Worm (Caenorhabditis elegans): Measurements from ENCODE around the gene K11E4.1.

The K11E4.1 gene

ce11 chrX:13752822-13753581 is 39.0 kb downstream of the K11E4.1 start:
- TF ChIP-seq nhr-21 (tag; optimal IDR thresholded peaks at IDR 0.05): no peak
- peak; percentile 58 for TF ChIP-seq crh-2 (tag; optimal IDR thresholded peaks at IDR 0.05)
- peak; percentile 58 for TF ChIP-seq nhr-129 (tag; optimal IDR thresholded peaks at IDR 0.05)

- TF ChIP-seq nhr-77 (tag; optimal IDR thresholded peaks at IDR 0.05): no peak
- no peak for TF ChIP-seq unc-62 (GFP tag; optimal IDR thresholded peaks at IDR 0.05)
- no peak for TF ChIP-seq blmp-1 (tag; optimal IDR thresholded peaks at IDR 0.05; ENCODE audit: insufficient read depth)
- no peak for TF ChIP-seq alr-1 (tag; optimal IDR thresholded peaks at IDR 0.05)
- peak; percentile 49 for TF ChIP-seq unc-55 (GFP tag; optimal IDR thresholded peaks at IDR 0.05)
- no peak for TF ChIP-seq mab-5 (tag; optimal IDR thresholded peaks at IDR 0.05)
- no peak for TF ChIP-seq mbf-1 (tag; optimal IDR thresholded peaks at IDR 0.05)
- peak; percentile 34 for TF ChIP-seq crh-2 (tag; optimal IDR thresholded peaks at IDR 0.05)
- no peak for TF ChIP-seq snpc-4 (tag; optimal IDR thresholded peaks at IDR 0.05)
- TF ChIP-seq skn-1 (tag; optimal IDR thresholded peaks at IDR 0.05): no peak
- TF ChIP-seq aly-2 (tag; optimal IDR thresholded peaks at IDR 0.05): no peak
- no peak for TF ChIP-seq nhr-12 (tag; optimal IDR thresholded peaks at IDR 0.05)
- TF ChIP-seq lin-39 (tag; optimal IDR thresholded peaks at IDR 0.05): no peak
- TF ChIP-seq sma-9 (GFP tag; optimal IDR thresholded peaks at IDR 0.05): no peak
- no peak for TF ChIP-seq sma-9 (tag; optimal IDR thresholded peaks at IDR 0.05)
- no peak for TF ChIP-seq elt-3 (tag; optimal IDR thresholded peaks at IDR 0.05)
- peak; percentile 77 for TF ChIP-seq nhr-129 (tag; optimal IDR thresholded peaks at IDR 0.05)
- TF ChIP-seq nhr-237 (tag; optimal IDR thresholded peaks at IDR 0.05): no peak
- no peak for TF ChIP-seq nhr-6 (tag; optimal IDR thresholded peaks at IDR 0.05)
- no peak for TF ChIP-seq dmd-4 (tag; optimal IDR thresholded peaks at IDR 0.05)
- TF ChIP-seq R02D3.7 (tag; optimal IDR thresholded peaks at IDR 0.05): no peak
- TF ChIP-seq ztf-1 (GFP tag; conservative IDR thresholded peaks at IDR 0.05): no peak
- TF ChIP-seq ZK546.5 (tag; optimal IDR thresholded peaks at IDR 0.05): no peak
- TF ChIP-seq fos-1 (tag; optimal IDR thresholded peaks at IDR 0.05): no peak
- TF ChIP-seq nhr-10 (tag; optimal IDR thresholded peaks at IDR 0.05): no peak
- TF ChIP-seq peb-1 (tag; optimal IDR thresholded peaks at IDR 0.05): no peak
- no peak for TF ChIP-seq gmeb-1 (tag; optimal IDR thresholded peaks at IDR 0.05)
- TF ChIP-seq mdl-1 (tag; optimal IDR thresholded peaks at IDR 0.05): peak; percentile 36 to 38
- no peak for TF ChIP-seq ceh-82 (tag; optimal IDR thresholded peaks at IDR 0.05)
- no peak for TF ChIP-seq egl-27 (tag; optimal IDR thresholded peaks at IDR 0.05)
- no peak for TF ChIP-seq unc-39 (tag; optimal IDR thresholded peaks at IDR 0.05)
- TF ChIP-seq Y55F3AM.14 (GFP tag; optimal IDR thresholded peaks at IDR 0.05): no peak
- no peak for TF ChIP-seq ztf-4 (tag; optimal IDR thresholded peaks at IDR 0.05)
- no peak for TF ChIP-seq ztf-11 (tag; optimal IDR thresholded peaks at IDR 0.05)
- TF ChIP-seq lin-11 (tag; optimal IDR thresholded peaks at IDR 0.05): no peak
- TF ChIP-seq nhr-11 (tag; optimal IDR thresholded peaks at IDR 0.05): no peak
- peak; percentile 25 for TF ChIP-seq ama-1 (optimal IDR thresholded peaks at IDR 0.05)
- TF ChIP-seq elt-1 (tag; optimal IDR thresholded peaks at IDR 0.05): no peak
- TF ChIP-seq C34F6.9 (tag; optimal IDR thresholded peaks at IDR 0.05): peak; percentile 44
- no peak for TF ChIP-seq sem-4 (tag; optimal IDR thresholded peaks at IDR 0.05)
- no peak for TF ChIP-seq nhr-21 (tag; optimal IDR thresholded peaks at IDR 0.05)
- TF ChIP-seq lin-13 (GFP tag; optimal IDR thresholded peaks at IDR 0.05): no peak
- TF ChIP-seq nhr-23 (tag; optimal IDR thresholded peaks at IDR 0.05): no peak
- TF ChIP-seq sma-3 (GFP tag; optimal IDR thresholded peaks at IDR 0.05): peak; percentile 27
- TF ChIP-seq F13H6.1 (tag; optimal IDR thresholded peaks at IDR 0.05): peak; percentile 9
- no peak for TF ChIP-seq ceh-16 (tag; optimal IDR thresholded peaks at IDR 0.05)
- peak in 1 of 2 experiments; percentile 51 for TF ChIP-seq lsy-2 (tag; optimal IDR thresholded peaks at IDR 0.05)
- no peak for TF ChIP-seq nhr-25 (tag; optimal IDR thresholded peaks at IDR 0.05)
- no peak for TF ChIP-seq zag-1 (tag; optimal IDR thresholded peaks at IDR 0.05)
Measured at ce11 chrX:13754498-13754897, 40.5 kb downstream of the K11E4.1 start.

Data from whole organism, L2 larva.